Worm (Caenorhabditis elegans) whole organism, late embryonic: ENCODE results near the gene F21C10.18.

Experiments
- F13H6.1 ChIP-seq: sonication (generic microtip); optimal IDR thresholded peaks from 2 replicates; lab custom pipeline; 2016; ENCODE audit warnings: missing genetic modification characterization, missing compliant biosample characterization
- T23F11.4 ChIP-seq: fragments of 200-800 bp; sonication (Bioruptor generic); optimal IDR thresholded peaks from 2 replicates; lab custom pipeline; 2018; ENCODE audit warnings: mild to moderate bottlenecking, missing genetic modification characterization, missing compliant biosample characterization
- ahr-1 ChIP-seq: sonication (generic microtip); optimal IDR thresholded peaks from 2 replicates; lab custom pipeline; 2016; ENCODE audit warnings: missing genetic modification characterization, missing compliant biosample characterization
- ceh-14 ChIP-seq: sonication (generic microtip); optimal IDR thresholded peaks from 2 replicates; lab custom pipeline; 2016; ENCODE audit warnings: missing genotype, missing genetic modification characterization, missing compliant biosample characterization
- ceh-22 ChIP-seq: sonication (generic microtip); optimal IDR thresholded peaks from 2 replicates; lab custom pipeline; 2017; ENCODE audit warnings: missing biosample characterization, missing genetic modification characterization
- ceh-30 ChIP-seq: fragments of 150-350 bp; optimal IDR thresholded peaks from 2 replicates; lab custom pipeline; 2014; ENCODE audit warnings: missing biosample characterization, missing genetic modification characterization
- ceh-34 ChIP-seq: sonication (generic microtip); optimal IDR thresholded peaks from 2 replicates; lab custom pipeline; 2016; ENCODE audit warnings: mild to moderate bottlenecking, missing genetic modification characterization, missing compliant biosample characterization
- ceh-48 ChIP-seq: sonication (generic microtip); optimal IDR thresholded peaks from 2 replicates; lab custom pipeline; 2016; ENCODE audit warnings: missing genetic modification characterization, inconsistent platforms, missing compliant biosample characterization
- dve-1 ChIP-seq: sonication (generic microtip); optimal IDR thresholded peaks from 2 replicates; lab custom pipeline; 2017; ENCODE audit warnings: antibody characterized with exemption, mild to moderate bottlenecking, missing genetic modification characterization, missing compliant biosample characterization
- elt-2 ChIP-seq: sonication (generic microtip); optimal IDR thresholded peaks from 2 replicates; lab custom pipeline; 2016; ENCODE audit warnings: missing genetic modification reagents, missing genetic modification characterization, missing compliant biosample characterization
- ets-4 ChIP-seq: sonication (generic microtip); optimal IDR thresholded peaks from 2 replicates; lab custom pipeline; 2016; ENCODE audit warnings: missing genetic modification characterization, missing compliant biosample characterization
- eyg-1 ChIP-seq: sonication (generic microtip); optimal IDR thresholded peaks from 2 replicates; lab custom pipeline; 2016; ENCODE audit warnings: missing genotype, missing genetic modification characterization, missing compliant biosample characterization
- fax-1 ChIP-seq: sonication (generic microtip); optimal IDR thresholded peaks from 2 replicates; lab custom pipeline; 2016; ENCODE audit warnings: missing genotype, missing genetic modification characterization, missing compliant biosample characterization
- fkh-10 ChIP-seq: fragments of 150-350 bp; optimal IDR thresholded peaks from 2 replicates; lab custom pipeline; 2014; ENCODE audit warnings: missing biosample characterization, missing genetic modification reagents, missing genetic modification characterization
- gmeb-2 ChIP-seq: sonication (generic microtip); optimal IDR thresholded peaks from 2 replicates; lab custom pipeline; 2016; ENCODE audit warnings: missing genetic modification characterization, inconsistent platforms, missing compliant biosample characterization
- hlh-13 ChIP-seq: fragments of 200-800 bp; sonication (Bioruptor generic); optimal IDR thresholded peaks from 2 replicates; lab custom pipeline; 2018; ENCODE audit warnings: mild to moderate bottlenecking, missing genetic modification characterization, missing compliant biosample characterization
- hlh-30 ChIP-seq: sonication (generic microtip); optimal IDR thresholded peaks from 2 replicates; lab custom pipeline; 2017; ENCODE audit warnings: antibody characterized with exemption, missing genetic modification characterization, missing compliant biosample characterization; ENCODE audit not compliant: insufficient read depth
- hlh-8 ChIP-seq: sonication (generic microtip); optimal IDR thresholded peaks from 2 replicates; lab custom pipeline; 2016; ENCODE audit warnings: missing genotype, missing genetic modification characterization, missing compliant biosample characterization
- lim-6 ChIP-seq: sonication (generic microtip); optimal IDR thresholded peaks from 2 replicates; lab custom pipeline; 2016; ENCODE audit warnings: missing genetic modification characterization, missing compliant biosample characterization
- lin-11 ChIP-seq: fragments of 200-800 bp; sonication (Bioruptor generic); optimal IDR thresholded peaks from 2 replicates; lab custom pipeline; 2018; ENCODE audit warnings: mild to moderate bottlenecking, missing genetic modification characterization, missing compliant biosample characterization
- mec-3 ChIP-seq: sonication (generic microtip); optimal IDR thresholded peaks from 2 replicates; lab custom pipeline; 2016; ENCODE audit warnings: borderline replicate concordance, missing genetic modification characterization, missing compliant biosample characterization
- nhr-232 ChIP-seq: sonication (generic microtip); optimal IDR thresholded peaks from 2 replicates; lab custom pipeline; 2016; ENCODE audit warnings: missing genetic modification characterization, missing compliant biosample characterization
- npax-4 ChIP-seq: sonication (generic microtip); optimal IDR thresholded peaks from 2 replicates; lab custom pipeline; 2016; ENCODE audit warnings: missing genetic modification characterization, missing compliant biosample characterization
- odd-2 ChIP-seq: sonication (generic microtip); optimal IDR thresholded peaks from 2 replicates; lab custom pipeline; 2017; ENCODE audit warnings: antibody characterized with exemption, mild to moderate bottlenecking, missing genetic modification characterization, missing compliant biosample characterization
- pag-3 ChIP-seq: sonication (generic microtip); optimal IDR thresholded peaks from 2 replicates; lab custom pipeline; 2016; ENCODE audit warnings: missing compliant biosample characterization, missing genetic modification characterization, borderline replicate concordance
- pat-9 ChIP-seq: fragments of 200-800 bp; sonication (Bioruptor generic); optimal IDR thresholded peaks from 2 replicates; lab custom pipeline; 2018; ENCODE audit warnings: mild to moderate bottlenecking, missing genetic modification characterization, moderate library complexity, missing compliant biosample characterization
- pax-1 ChIP-seq: fragments of 150-350 bp; optimal IDR thresholded peaks from 2 replicates; lab custom pipeline; 2014; ENCODE audit warnings: missing biosample characterization, missing genetic modification characterization
- pqm-1 ChIP-seq: sonication (generic microtip); optimal IDR thresholded peaks from 2 replicates; lab custom pipeline; 2016; ENCODE audit warnings: missing genetic modification characterization, missing compliant biosample characterization
- rnt-1 ChIP-seq: sonication (generic microtip); optimal IDR thresholded peaks from 2 replicates; lab custom pipeline; 2016; ENCODE audit warnings: missing genetic modification characterization, missing compliant biosample characterization
- sdc-2 ChIP-seq: sonication (generic microtip); optimal IDR thresholded peaks from 2 replicates; lab custom pipeline; 2016; ENCODE audit warnings: missing genotype, missing genetic modification characterization, missing compliant biosample characterization
- sox-4 ChIP-seq: sonication (generic microtip); optimal IDR thresholded peaks from 2 replicates; lab custom pipeline; 2017; ENCODE audit warnings: mild to moderate bottlenecking, missing genetic modification characterization, inconsistent platforms, missing compliant biosample characterization
- tbx-7 ChIP-seq: sonication (generic microtip); optimal IDR thresholded peaks from 2 replicates; lab custom pipeline; 2016; ENCODE audit warnings: missing genotype, missing genetic modification characterization, missing compliant biosample characterization
- unc-42 ChIP-seq: sonication (generic microtip); optimal IDR thresholded peaks from 2 replicates; lab custom pipeline; 2016; ENCODE audit warnings: missing genotype, missing genetic modification characterization, missing compliant biosample characterization

Gene F21C10.18

DNA sequence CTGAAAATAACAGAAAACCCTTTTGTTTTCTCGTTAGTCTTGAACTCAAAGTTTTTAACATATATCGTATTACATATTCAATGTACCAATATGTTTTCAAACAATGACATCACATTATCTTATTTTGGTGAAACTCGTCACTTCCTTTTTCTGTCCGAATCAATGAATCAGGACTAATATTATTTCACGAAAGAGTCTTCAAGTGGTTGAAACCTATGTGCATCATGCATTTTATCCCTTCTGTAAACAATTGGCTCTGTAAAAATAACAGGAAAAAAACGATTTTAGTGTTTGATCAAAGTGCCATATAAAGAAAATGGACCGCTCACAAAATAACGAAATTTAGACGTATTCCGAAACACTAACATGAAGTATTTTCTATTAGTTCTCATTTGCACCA lies at the start of gene F21C10.18:
Gene F21C10.18, plus strand, starts transcription at position 301 of the 400 bp plus-strand sequence.
- TF ChIP-seq eyg-1 (tag; lab: Kevin White, UChicago) (no peak), npax-4 (tag; lab: Kevin White, UChicago) (no peak), hlh-13 (GFP tag; lab: Kevin White, UChicago) (no peak), mec-3 (tag; lab: Kevin White, UChicago) (no peak), elt-2 (tag; lab: Kevin White, UChicago) (no peak), rnt-1 (tag; lab: Kevin White, UChicago) (no peak), lim-6 (tag; lab: Kevin White, UChicago) (no peak), dve-1 (tag; lab: Kevin White, UChicago) (no peak), hlh-30 (no peak), ceh-14 (tag; lab: Kevin White, UChicago) (no peak), T23F11.4 (GFP tag; lab: Kevin White, UChicago) (no peak), pag-3 (tag; lab: Kevin White, UChicago) (no peak)
- TF ChIP-seq, all 69 proteins: peak for 0

DNA sequence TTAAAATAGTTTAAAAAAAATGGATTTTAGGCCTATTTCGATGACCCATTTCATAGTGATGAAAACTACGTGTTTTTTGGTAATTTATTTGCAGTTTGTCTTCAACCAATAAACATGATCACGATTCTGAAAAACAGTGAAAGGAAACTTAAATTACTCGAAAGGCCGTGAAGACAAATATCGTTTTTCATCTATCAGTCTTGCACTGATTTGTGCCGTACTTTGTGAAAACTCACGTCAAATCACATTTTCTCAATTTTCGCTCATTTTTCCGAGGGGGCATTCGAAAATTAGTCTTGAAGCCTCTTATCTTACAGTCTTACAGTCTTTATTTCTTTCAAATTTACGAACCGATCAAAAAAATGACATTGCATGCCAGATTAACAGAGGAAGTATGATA lies 49.7 kb upstream of the F21C10.18 start, which contains the start of gene C25E10.11:
Gene C25E10.11, minus strand, starts transcription at position 101 of the 400 bp plus-strand sequence.
- TF ChIP-seq ceh-34 (tag; lab: Kevin White, UChicago), result no peak
- no peak for TF ChIP-seq fkh-10 (GFP tag; lab: Kevin White, UChicago)
- TF ChIP-seq ahr-1, result no peak
- no peak for TF ChIP-seq pag-3 (tag; lab: Kevin White, UChicago)
- TF ChIP-seq pat-9 (tag; lab: Kevin White, UChicago), result no peak
- no peak for TF ChIP-seq unc-42 (tag; lab: Kevin White, UChicago)
- TF ChIP-seq dve-1 (tag; lab: Kevin White, UChicago), result no peak
- no peak for TF ChIP-seq ceh-30 (tag; lab: Kevin White, UChicago)
- TF ChIP-seq fax-1 (tag; lab: Kevin White, UChicago), result no peak

DNA sequence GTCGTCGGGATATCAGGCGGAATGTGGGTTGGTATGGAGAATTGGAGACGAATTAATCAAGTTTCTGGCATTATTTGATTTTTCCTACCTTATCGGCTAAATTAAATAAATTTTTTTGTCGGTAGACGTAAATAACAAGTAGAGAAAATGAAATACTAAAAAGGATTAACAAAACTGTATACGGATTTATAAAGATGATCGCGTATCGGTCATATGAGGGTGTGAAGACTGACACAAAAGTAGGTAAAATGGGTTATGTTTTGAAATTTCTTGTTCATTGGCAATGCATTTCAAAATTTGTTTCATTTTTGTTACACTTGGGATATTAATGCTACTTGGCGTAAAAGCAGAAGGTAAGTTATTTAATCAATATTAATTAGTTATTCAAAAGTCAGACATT lies 48.9 kb upstream of the F21C10.18 start, which contains the start of the genes C25E10.16 and C25E10.13:
Gene C25E10.16, minus strand, starts transcription at position 101 of the 400 bp plus-strand sequence.
Gene C25E10.13, plus strand, starts transcription at position 256 of the 400 bp plus-strand sequence.
- TF ChIP-seq fkh-10 (GFP tag; lab: Kevin White, UChicago) (no peak), mec-3 (tag; lab: Kevin White, UChicago) (no peak), F13H6.1 (tag; lab: Kevin White, UChicago) (no peak), pax-1 (no peak), ceh-48 (tag; lab: Kevin White, UChicago) (no peak), sox-4 (tag; lab: Kevin White, UChicago) (no peak)
- TF ChIP-seq, all 69 proteins: peak for 0

DNA sequence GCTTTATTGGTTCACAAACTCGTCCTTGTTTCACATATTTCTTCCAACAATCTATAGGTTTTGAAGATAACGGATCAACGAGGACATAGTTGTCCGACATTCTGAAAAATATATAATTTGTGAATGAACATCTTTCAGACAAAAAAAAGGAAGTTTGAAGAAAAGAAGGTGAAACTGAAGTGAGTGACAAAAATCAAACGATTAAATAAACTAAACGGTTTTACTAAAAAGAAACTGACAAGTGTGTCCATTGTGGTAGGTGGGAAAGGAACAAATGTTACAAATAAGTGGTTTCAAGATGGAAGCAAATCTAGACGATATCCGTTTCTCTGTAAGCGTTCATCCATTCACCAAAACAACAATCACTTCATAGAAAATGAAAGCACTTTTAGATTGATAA lies 46.0 kb upstream of the F21C10.18 start, which contains the start of gene C25E10.12:
Gene C25E10.12, minus strand, starts transcription at position 101 of the 400 bp plus-strand sequence.
- no peak for TF ChIP-seq ceh-22 (tag; lab: Kevin White, UChicago)
- TF ChIP-seq elt-2 (tag; lab: Kevin White, UChicago), result no peak
- TF ChIP-seq tbx-7, result no peak
- no peak for TF ChIP-seq T23F11.4 (GFP tag; lab: Kevin White, UChicago)
- TF ChIP-seq lin-11 (tag; lab: Kevin White, UChicago), result no peak
- no peak for TF ChIP-seq pqm-1 (tag; lab: Kevin White, UChicago)
- TF ChIP-seq hlh-30, result no peak
- no peak for TF ChIP-seq nhr-232 (tag; lab: Kevin White, UChicago)
- no peak for TF ChIP-seq sdc-2 (tag; lab: Kevin White, UChicago)
- no peak for TF ChIP-seq ets-4 (tag; lab: Kevin White, UChicago)
- TF ChIP-seq mec-3 (tag; lab: Kevin White, UChicago), result no peak
- no peak for TF ChIP-seq odd-2 (tag; lab: Kevin White, UChicago)
- no peak for TF ChIP-seq gmeb-2 (tag; lab: Kevin White, UChicago)
- no peak for TF ChIP-seq hlh-8 (tag; lab: Kevin White, UChicago)
- TF ChIP-seq npax-4 (tag; lab: Kevin White, UChicago), result no peak
- TF ChIP-seq, all 69 proteins: peak for 0
